Fruit fly (Drosophila melanogaster) whole organism, embryonic: ENCODE results near the gene CG6749.

Experiments
- CG10267 ChIP-seq: fragments of 200-800 bp; sonication (Bioruptor generic); optimal IDR thresholded peaks from 2 replicates; lab custom pipeline; 2018; ENCODE audit warnings: missing biosample characterization, mild to moderate bottlenecking, missing genetic modification characterization, moderate library complexity
- CG10366 ChIP-seq: fragments of 200-800 bp; sonication (Bioruptor generic); IDR thresholded peaks from 2 replicates; pipeline ENCODE4 v1.3.6; 2022; ENCODE audit warnings: missing biosample characterization, missing genetic modification characterization
- CG10654 ChIP-seq: fragments of 200-800 bp; sonication (Bioruptor generic); optimal IDR thresholded peaks from 2 replicates; lab custom pipeline; 2016; ENCODE audit warnings: missing biosample characterization, missing genetic modification characterization
- CG10959 ChIP-seq: fragments of 200-800 bp; sonication (Bioruptor generic); IDR thresholded peaks from 2 replicates; pipeline ENCODE4 v1.3.6; 2022; ENCODE audit warnings: missing biosample characterization, missing genetic modification characterization
- CG12219 ChIP-seq: fragments of 200-800 bp; sonication (Bioruptor generic); optimal IDR thresholded peaks from 3 replicates; lab custom pipeline; 2018; ENCODE audit warnings: missing biosample characterization, mild to moderate bottlenecking, missing genetic modification characterization
- CG12744 ChIP-seq: fragments of 200-800 bp; sonication (Bioruptor generic); optimal IDR thresholded peaks from 2 replicates; lab custom pipeline; 2016; ENCODE audit warnings: missing biosample characterization, missing genetic modification characterization
- CG1647 ChIP-seq: fragments of 200-800 bp; sonication (Bioruptor generic); optimal IDR thresholded peaks from 3 replicates; lab custom pipeline; 2016; ENCODE audit warnings: missing biosample characterization, missing genetic modification characterization
- CG16779 ChIP-seq: fragments of 200-800 bp; sonication (Bioruptor generic); IDR thresholded peaks from 2 replicates; pipeline ENCODE4 v1.3.6; 2022; ENCODE audit warnings: missing biosample characterization, missing genetic modification characterization
- CG17186 ChIP-seq: fragments of 200-800 bp; sonication (Bioruptor generic); optimal IDR thresholded peaks from 3 replicates; lab custom pipeline; 2017; ENCODE audit warnings: missing biosample characterization, missing genetic modification reagents, missing genetic modification characterization
- CG17612 ChIP-seq: fragments of 200-800 bp; sonication (Bioruptor generic); IDR thresholded peaks from 2 replicates; pipeline ENCODE4 v1.3.6; 2022; ENCODE audit warnings: missing biosample characterization, missing genetic modification characterization
- CG18262 ChIP-seq: fragments of 200-800 bp; optimal IDR thresholded peaks from 3 replicates; lab custom pipeline; 2019; ENCODE audit warnings: missing biosample characterization, mild to moderate bottlenecking, missing genetic modification characterization, moderate library complexity
- CG2712 ChIP-seq: fragments of 200-800 bp; optimal IDR thresholded peaks from 3 replicates; lab custom pipeline; 2019; ENCODE audit warnings: missing biosample characterization, mild to moderate bottlenecking, missing genetic modification characterization, moderate library complexity
- CG31388 ChIP-seq: fragments of 200-800 bp; sonication (Bioruptor generic); optimal IDR thresholded peaks from 2 replicates; lab custom pipeline; 2016; ENCODE audit warnings: missing biosample characterization, missing genetic modification characterization
- CG3163 ChIP-seq: fragments of 200-800 bp; sonication (Bioruptor generic); optimal IDR thresholded peaks from 3 replicates; lab custom pipeline; 2016; ENCODE audit warnings: missing biosample characterization, missing genetic modification characterization
- CG3847 ChIP-seq: fragments of 200-800 bp; sonication (Bioruptor generic); IDR thresholded peaks from 2 replicates; pipeline ENCODE4 v1.3.6; 2022; ENCODE audit warnings: missing biosample characterization, missing genetic modification characterization
- CG4707 ChIP-seq: fragments of 200-800 bp; sonication (Bioruptor generic); optimal IDR thresholded peaks from 2 replicates; lab custom pipeline; 2018; ENCODE audit warnings: missing biosample characterization, mild to moderate bottlenecking, missing genetic modification characterization, moderate library complexity
- CG6689 ChIP-seq: fragments of 200-800 bp; sonication (Bioruptor generic); IDR thresholded peaks from 2 replicates; pipeline ENCODE4 v1.3.6; 2022; ENCODE audit warnings: missing biosample characterization, missing genetic modification characterization
- CG6791 ChIP-seq: fragments of 200-800 bp; sonication (Bioruptor generic); IDR thresholded peaks from 3 replicates; pipeline ENCODE4 v1.3.6; 2022; ENCODE audit warnings: missing biosample characterization, missing genetic modification characterization; ENCODE audit not compliant: partially characterized antibody
- CG6854 ChIP-seq: fragments of 200-800 bp; sonication (Bioruptor generic); optimal IDR thresholded peaks from 3 replicates; lab custom pipeline; 2017; ENCODE audit warnings: missing biosample characterization, mild to moderate bottlenecking, missing genetic modification characterization
- Dip3 ChIP-seq: fragments of 200-800 bp; sonication (Bioruptor generic); optimal IDR thresholded peaks from 3 replicates; lab custom pipeline; 2016; ENCODE audit warnings: missing biosample characterization, missing genetic modification characterization
- Gsc ChIP-seq: fragments of 200-800 bp; sonication (Bioruptor generic); IDR thresholded peaks from 2 replicates; pipeline ENCODE4 v1.3.6; 2022; ENCODE audit warnings: missing biosample characterization, missing genetic modification characterization
- HLH4C ChIP-seq: fragments of 200-800 bp; sonication (Bioruptor generic); IDR thresholded peaks from 3 replicates; pipeline ENCODE4 v1.3.6; 2022; ENCODE audit warnings: missing biosample characterization, missing genetic modification characterization; ENCODE audit not compliant: partially characterized antibody
- HmgZ ChIP-seq: fragments of 200-800 bp; sonication (Bioruptor generic); optimal IDR thresholded peaks from 2 replicates; lab custom pipeline; 2018; ENCODE audit warnings: missing biosample characterization, mild to moderate bottlenecking, missing genetic modification characterization
- MESR4 ChIP-seq: fragments of 200-800 bp; sonication (Bioruptor generic); optimal IDR thresholded peaks from 2 replicates; lab custom pipeline; 2018; ENCODE audit warnings: missing biosample characterization, mild to moderate bottlenecking, missing genetic modification characterization, moderate library complexity
- Mes4 ChIP-seq: fragments of 200-800 bp; sonication (Bioruptor generic); optimal IDR thresholded peaks from 2 replicates; lab custom pipeline; 2016; ENCODE audit warnings: missing biosample characterization, missing genetic modification characterization
- Optix ChIP-seq: fragments of 200-800 bp; sonication (Bioruptor generic); IDR thresholded peaks from 3 replicates; pipeline ENCODE4 v1.3.6; 2022; ENCODE audit warnings: missing biosample characterization, missing genetic modification characterization
- Pdp1 ChIP-seq, 2 experiments: fragments of 200-800 bp; sonication (Bioruptor generic); optimal IDR thresholded peaks; 3 replicates each; lab custom pipeline; 2016; ENCODE audit warnings: missing biosample characterization in 2 of 2, missing genetic modification characterization in 2 of 2, mild to moderate bottlenecking in 1 of 2, moderate library complexity in 1 of 2
- Scr ChIP-seq: fragments of 200-800 bp; sonication (Bioruptor generic); IDR thresholded peaks from 2 replicates; pipeline ENCODE4 v1.3.6; 2022; ENCODE audit warnings: missing biosample characterization, missing genetic modification characterization; ENCODE audit not compliant: partially characterized antibody
- Six4 ChIP-seq: fragments of 200-800 bp; sonication (Bioruptor generic); optimal IDR thresholded peaks from 2 replicates; lab custom pipeline; 2016; ENCODE audit warnings: missing biosample characterization, missing genetic modification characterization
- Stat92E ChIP-seq, 3 experiments: fragments of >200 bp in 2 of 3; fragments of 200-800 bp in 1 of 3; sonication (Bioruptor generic) in 1 of 3; optimal IDR thresholded peaks; 2 replicates each; lab custom pipeline; 2017 to 2019; ENCODE audit warnings: missing biosample characterization in 3 of 3, missing genetic modification characterization in 3 of 3, mild to moderate bottlenecking in 1 of 3, moderate library complexity in 1 of 3
- TFAM ChIP-seq: fragments of 200-800 bp; sonication (Bioruptor generic); optimal IDR thresholded peaks from 2 replicates; lab custom pipeline; 2017; ENCODE audit warnings: missing biosample characterization, missing genetic modification characterization, inconsistent platforms
- abd-A ChIP-seq: fragments of 200-800 bp; sonication (Bioruptor generic); optimal IDR thresholded peaks from 3 replicates; lab custom pipeline; 2019; ENCODE audit warnings: missing biosample characterization, mild to moderate bottlenecking, missing genetic modification characterization, moderate library complexity
- al ChIP-seq: fragments of 200-800 bp; sonication (Bioruptor generic); IDR thresholded peaks from 2 replicates; pipeline ENCODE4 v1.3.6; 2022; ENCODE audit warnings: missing biosample characterization, missing genetic modification characterization
- az2 ChIP-seq: fragments of 200-800 bp; sonication (Bioruptor generic); optimal IDR thresholded peaks from 3 replicates; lab custom pipeline; 2016; ENCODE audit warnings: missing biosample characterization, missing genetic modification characterization
- bsh ChIP-seq, 2 experiments: fragments of 200-800 bp; sonication (Bioruptor generic); optimal IDR thresholded peaks; 2 replicates each; lab custom pipeline; 2017 to 2018; ENCODE audit warnings: mild to moderate bottlenecking in 2 of 2, missing biosample characterization in 2 of 2, missing genetic modification characterization in 2 of 2, moderate library complexity in 1 of 2
- chm ChIP-seq: fragments of 200-800 bp; sonication (Bioruptor generic); IDR thresholded peaks from 2 replicates; pipeline ENCODE4 v1.3.6; 2022; ENCODE audit warnings: missing biosample characterization, missing genetic modification characterization
- fd3F ChIP-seq: fragments of 200-800 bp; sonication (Bioruptor generic); optimal IDR thresholded peaks from 2 replicates; lab custom pipeline; 2018; ENCODE audit warnings: missing biosample characterization, mild to moderate bottlenecking, missing genetic modification characterization, moderate library complexity
- fd96Cb ChIP-seq: fragments of 200-800 bp; sonication (Bioruptor generic); optimal IDR thresholded peaks from 2 replicates; lab custom pipeline; 2018; ENCODE audit warnings: missing biosample characterization, mild to moderate bottlenecking, missing genetic modification characterization, moderate library complexity
- ftz-f1 ChIP-seq: fragments of 200-800 bp; sonication (Bioruptor generic); optimal IDR thresholded peaks from 2 replicates; lab custom pipeline; 2016; ENCODE audit warnings: missing biosample characterization, missing genetic modification characterization
- gem ChIP-seq: fragments of 200-800 bp; sonication (Bioruptor generic); optimal IDR thresholded peaks from 2 replicates; lab custom pipeline; 2019; ENCODE audit warnings: missing biosample characterization, mild to moderate bottlenecking, missing genetic modification characterization, moderate library complexity
- gt ChIP-seq: fragments of 200-800 bp; sonication (Bioruptor generic); IDR thresholded peaks from 2 replicates; pipeline ENCODE4 v1.3.6; 2022; ENCODE audit warnings: missing biosample characterization, missing genetic modification characterization
- jigr1 ChIP-seq: fragments of 200-800 bp; sonication (Bioruptor generic); IDR thresholded peaks from 3 replicates; pipeline ENCODE4 v1.3.6; 2022; ENCODE audit warnings: missing biosample characterization, missing genetic modification characterization
- lmd ChIP-seq: fragments of 200-800 bp; sonication (Bioruptor generic); IDR thresholded peaks from 2 replicates; pipeline ENCODE4 v1.3.6; 2022; ENCODE audit warnings: missing biosample characterization, missing genetic modification characterization
- nom ChIP-seq: fragments of 200-800 bp; sonication (Bioruptor generic); optimal IDR thresholded peaks from 2 replicates; lab custom pipeline; 2017; ENCODE audit warnings: missing biosample characterization, missing genetic modification characterization, mild to moderate bottlenecking, moderate library complexity, missing genetic modification reagents
- ranshi ChIP-seq: fragments of 200-800 bp; sonication (Bioruptor generic); IDR thresholded peaks from 2 replicates; pipeline ENCODE4 v1.3.6; 2022; ENCODE audit warnings: missing biosample characterization, missing genetic modification characterization
- sd ChIP-seq: fragments of 200-800 bp; sonication (Bioruptor generic); optimal IDR thresholded peaks from 3 replicates; lab custom pipeline; 2018; ENCODE audit warnings: missing biosample characterization, mild to moderate bottlenecking, missing genetic modification characterization, moderate library complexity
- tup ChIP-seq: fragments of 200-800 bp; sonication (Bioruptor generic); optimal IDR thresholded peaks from 2 replicates; lab custom pipeline; 2016; ENCODE audit warnings: missing biosample characterization, mild to moderate bottlenecking, missing genetic modification characterization, moderate library complexity
- zfh1 ChIP-seq: fragments of 200-800 bp; sonication (Bioruptor generic); IDR thresholded peaks from 3 replicates; pipeline ENCODE4 v1.3.6; 2022; ENCODE audit warnings: missing biosample characterization, missing genetic modification characterization

CG6749 gene

DNA sequence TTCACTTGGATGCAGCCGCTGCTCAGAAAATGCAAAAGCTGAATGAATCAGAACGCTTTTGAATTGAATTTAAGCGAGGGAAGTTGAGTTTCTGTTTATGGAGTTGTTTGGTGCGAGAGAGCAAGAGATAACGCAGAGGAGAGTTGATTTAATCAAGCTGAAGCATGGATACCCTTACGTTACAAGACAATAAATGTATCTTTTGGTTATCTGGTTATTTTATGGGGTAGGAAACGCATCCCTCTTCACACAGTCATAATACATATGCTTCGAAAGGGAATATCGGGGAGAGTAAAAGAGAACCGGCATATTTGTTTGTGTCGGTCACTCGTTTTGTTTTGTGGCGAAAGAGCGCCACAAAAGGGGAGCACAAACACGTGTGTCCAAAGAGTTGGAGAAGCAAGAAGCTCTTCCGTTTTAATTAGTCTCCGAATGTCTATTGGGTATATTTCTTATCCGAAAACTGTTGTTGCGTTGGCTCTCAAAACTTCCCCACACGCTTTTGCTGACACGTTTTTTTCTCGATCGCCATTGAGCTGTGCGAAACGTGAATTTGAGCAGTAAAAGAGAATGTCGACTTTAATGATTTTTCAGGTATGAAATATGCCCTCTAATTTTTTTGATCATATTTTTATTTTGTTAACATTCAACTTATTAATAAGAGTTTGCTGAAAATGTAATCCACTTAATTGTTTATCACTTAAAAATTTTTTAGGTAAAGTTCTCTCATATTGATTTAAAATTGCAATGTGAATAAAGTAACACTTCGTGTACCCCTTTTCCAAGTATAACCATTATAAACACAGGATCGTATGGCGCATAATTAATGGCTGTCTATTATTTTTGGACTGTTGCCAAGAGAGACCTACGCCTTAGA lies 36.7 kb downstream of the CG6749 start, which contains the start of gene Prps (continued):
- no peak; the same call in 1 of the 2 replicates for TF ChIP-seq gt (GFP tag; lab: Robert Waterston, UW)
- TF ChIP-seq CG10267, result peak; percentile 61
- TF ChIP-seq Six4 (GFP tag; lab: Kevin White, UChicago), result peak; percentile 59
- TF ChIP-seq CG12219 (GFP tag; lab: Kevin White, UChicago), result peak; percentile 78
- peak; percentile 90 for TF ChIP-seq nom
- no peak for TF ChIP-seq Gsc (GFP tag; lab: Robert Waterston, UW)
- peak; percentile 84 for TF ChIP-seq CG6854 (GFP tag; lab: Kevin White, UChicago)
- peak; percentile 88 for TF ChIP-seq abd-A (tag; lab: Kevin White, UChicago)
- peak; percentile 50 for TF ChIP-seq CG12744
- peak; percentile 37 for TF ChIP-seq fd3F (GFP tag; lab: Kevin White, UChicago)
- TF ChIP-seq ranshi (GFP tag; lab: Robert Waterston, UW), result peak; percentile 85
- peak; percentile 92 for TF ChIP-seq zfh1
- TF ChIP-seq CG18262 (tag; lab: Kevin White, UChicago), result peak; percentile 71
- TF ChIP-seq CG31388 (GFP tag; lab: Kevin White, UChicago), result no peak
- no peak for TF ChIP-seq HLH4C
- TF ChIP-seq CG6689, result peak; percentile 37; the same call in 1 of the 2 replicates
- TF ChIP-seq Scr (GFP tag; lab: Robert Waterston, UW), result no peak
- TF ChIP-seq CG17612, result no peak
- TF ChIP-seq CG10959 (GFP tag; lab: Robert Waterston, UW), result peak; percentile 68; the same call in 1 of the 2 replicates
- TF ChIP-seq chm (GFP tag; lab: Robert Waterston, UW), result peak; percentile 91
- TF ChIP-seq CG10654, result peak; percentile 75
- TF ChIP-seq Mes4 (GFP tag; lab: Kevin White, UChicago), result peak; percentile 74
- peak; percentile 87 for TF ChIP-seq CG16779
- TF ChIP-seq CG3163 (GFP tag; lab: Kevin White, UChicago), result peak; percentile 97
- peak; percentile 79 for TF ChIP-seq CG1647 (GFP tag; lab: Kevin White, UChicago)
- TF ChIP-seq bsh (GFP tag; optimal IDR thresholded peaks at IDR 0.05; lab: Kevin White, UChicago), result peak; percentile 60 to 72
- TF ChIP-seq CG17186 (GFP tag; lab: Kevin White, UChicago), result no peak
- no peak for TF ChIP-seq jigr1 (GFP tag; lab: Robert Waterston, UW)
- peak; percentile 60 for TF ChIP-seq CG3847 (GFP tag; lab: Robert Waterston, UW)
- no peak for TF ChIP-seq MESR4 (GFP tag; lab: Kevin White, UChicago)
- no peak for TF ChIP-seq CG4707
- TF ChIP-seq gem (tag; lab: Kevin White, UChicago), result peak; percentile 74
- peak; percentile 60 for TF ChIP-seq fd96Cb (tag; lab: Kevin White, UChicago)
- TF ChIP-seq TFAM, result no peak
- TF ChIP-seq Stat92E (GFP tag; optimal IDR thresholded peaks at IDR 0.05; lab: Kevin White, UChicago), result peak in 1 of 3 experiments; percentile 68
- no peak for TF ChIP-seq tup (GFP tag; lab: Kevin White, UChicago)
- TF ChIP-seq CG10366, result peak; percentile 56; the same call in 1 of the 2 replicates
- TF ChIP-seq al (GFP tag; lab: Robert Waterston, UW), result peak; percentile 64; the same call in 1 of the 2 replicates
- peak; percentile 80 for TF ChIP-seq lmd
- no peak for TF ChIP-seq ftz-f1 (GFP tag; lab: Kevin White, UChicago)
- TF ChIP-seq HmgZ (tag; lab: Kevin White, UChicago), result peak; percentile 79
- peak; percentile 78 for TF ChIP-seq CG2712 (tag; lab: Kevin White, UChicago)
- TF ChIP-seq az2 (GFP tag; lab: Kevin White, UChicago), result peak; percentile 74
- no peak for TF ChIP-seq CG6791 (GFP tag; lab: Robert Waterston, UW)
- peak; percentile 53 for TF ChIP-seq sd (tag; lab: Kevin White, UChicago)
- TF ChIP-seq Optix (GFP tag; lab: Robert Waterston, UW), result peak; percentile 64
- peak; percentile 75 to 87 for TF ChIP-seq Pdp1 (GFP tag; optimal IDR thresholded peaks at IDR 0.05; lab: Kevin White, UChicago)
- TF ChIP-seq Dip3, result peak; percentile 34
